Worm (Caenorhabditis elegans): Measurements from ENCODE around the gene exc-7.

Gene exc-7

ce11 chrII:9601679-9602078 is 25.9 kb downstream of the exc-7 start:
- TF ChIP-seq K12H6.12 (tag; optimal IDR thresholded peaks at IDR 0.05) (no peak), nfya-2 (GFP tag; IDR thresholded peaks at IDR 0.05) (no peak), pha-4 (tag; optimal IDR thresholded peaks at IDR 0.05) (peak; percentile 29), lsl-1 (GFP tag; optimal IDR thresholded peaks at IDR 0.05) (no peak), unc-62 (GFP tag; optimal IDR thresholded peaks at IDR 0.05) (peak; percentile 39), lin-35 (GFP tag; optimal IDR thresholded peaks at IDR 0.05) (peak in 1 of 3 experiments; percentile 27), ceh-27 (GFP tag; optimal IDR thresholded peaks at IDR 0.05) (no peak), nhr-120 (GFP tag; IDR thresholded peaks at IDR 0.05) (no peak), tbp1 (GFP tag; optimal IDR thresholded peaks at IDR 0.05) (peak; percentile 14), sdz-38 (tag; optimal IDR thresholded peaks at IDR 0.05) (no peak), F33H1.4 (GFP tag; IDR thresholded peaks at IDR 0.05) (no peak), mxl-1 (tag; optimal IDR thresholded peaks at IDR 0.05) (no peak), attf-5 (GFP tag; optimal IDR thresholded peaks at IDR 0.05) (peak; percentile 22), lir-1 (GFP tag; conservative IDR thresholded peaks at IDR 0.05) (no peak), cebp-1 (GFP tag; IDR thresholded peaks at IDR 0.05) (0 out of 2 replicates have a peak, but pooled peaks have one; percentile 14), cebp-1 (tag; optimal IDR thresholded peaks at IDR 0.05) (peak; percentile 47), lsy-27 (tag; optimal IDR thresholded peaks at IDR 0.05; ENCODE audit: borderline replicate concordance, insufficient read depth) (no peak), rpc-1 (optimal IDR thresholded peaks at IDR 0.05) (no peak), rpc-1 (tag; optimal IDR thresholded peaks at IDR 0.05) (no peak), dpl-1 (GFP tag; optimal IDR thresholded peaks at IDR 0.05) (no peak), rec-8 (tag; optimal IDR thresholded peaks at IDR 0.05) (no peak)

- TF ChIP-seq cebp-1 (GFP tag; IDR thresholded peaks at IDR 0.05) (no peak), cebp-1 (tag; optimal IDR thresholded peaks at IDR 0.05) (peak; percentile 31), nfya-2 (GFP tag; IDR thresholded peaks at IDR 0.05) (no peak), ztf-3 (GFP tag; optimal IDR thresholded peaks at IDR 0.05) (no peak)
Measured at ce11 chrII:9602566-9602965, 26.8 kb downstream of the exc-7 start.

- TF ChIP-seq die-1 (tag; optimal IDR thresholded peaks at IDR 0.05) (peak; percentile 23), pbrm-1 (GFP tag; IDR thresholded peaks at IDR 0.05) (peak; percentile 66), hmg-1.2 (GFP tag; IDR thresholded peaks at IDR 0.05) (peak; percentile 83), cebp-2 (GFP tag; IDR thresholded peaks at IDR 0.05) (no peak), Y79H2A.3 (GFP tag; conservative IDR thresholded peaks at IDR 0.05) (no peak), lin-26 (GFP tag; IDR thresholded peaks at IDR 0.05) (peak; percentile 21; the same call in 1 of the 2 replicates), zfh-2 (GFP tag; conservative IDR thresholded peaks at IDR 0.05) (peak; percentile 39; the same call in 1 of the 2 replicates), Y53F4B.3 (GFP tag; IDR thresholded peaks at IDR 0.05) (no peak), akir-1 (GFP tag; optimal IDR thresholded peaks at IDR 0.05) (no peak), madf-8 (GFP tag; conservative IDR thresholded peaks at IDR 0.05) (no peak), attf-5 (GFP tag; optimal IDR thresholded peaks at IDR 0.05) (peak; percentile 91), hsf-1 (GFP tag; IDR thresholded peaks at IDR 0.05) (no peak), ztf-28 (GFP tag; IDR thresholded peaks at IDR 0.05) (no peak), lin-40 (tag; optimal IDR thresholded peaks at IDR 0.05) (peak; percentile 94), B0019.2 (GFP tag; conservative IDR thresholded peaks at IDR 0.05) (no peak), ama-1 (optimal IDR thresholded peaks at IDR 0.05) (no peak), ama-1 (GFP tag; optimal IDR thresholded peaks at IDR 0.05) (no peak), tbp1 (GFP tag; optimal IDR thresholded peaks at IDR 0.05) (peak; percentile 67), hlh-26 (GFP tag; conservative IDR thresholded peaks at IDR 0.05) (no peak), fkh-3 (tag; optimal IDR thresholded peaks at IDR 0.05) (no peak), nfyb-1 (GFP tag; IDR thresholded peaks at IDR 0.05) (peak; percentile 85), egrh-3 (GFP tag; IDR thresholded peaks at IDR 0.05) (no peak), F57C9.4 (tag; optimal IDR thresholded peaks at IDR 0.05) (no peak), ceh-91 (GFP tag; IDR thresholded peaks at IDR 0.05) (no peak), ceh-58 (GFP tag; IDR thresholded peaks at IDR 0.05) (no peak), ztf-6 (GFP tag; IDR thresholded peaks at IDR 0.05) (no peak), F33H1.4 (GFP tag; IDR thresholded peaks at IDR 0.05) (peak; percentile 20; the same call in 1 of the 2 replicates), ztf-3 (GFP tag; optimal IDR thresholded peaks at IDR 0.05) (peak; percentile 79), bed-2 (GFP tag; IDR thresholded peaks at IDR 0.05) (no peak)
Measured at ce11 chrII:9603419-9603818, 27.6 kb downstream of the exc-7 start.
